Worm (Caenorhabditis elegans) whole organism, midembryonic: ENCODE measurements around the gene str-232.
A peak's percentile ranks its signal among the peaks of the same experiment; 100 is the strongest.
"Not testable (repeated sequence)": the region's sequence is repeated elsewhere in the genome, so short reads cannot be mapped to it uniquely, and the experiment has no call there.

ENCODE experiments used
- cog-1 ChIP-seq: sonication (generic microtip); optimal IDR thresholded peaks from 2 replicates; lab custom pipeline; 2016; ENCODE audit warnings: missing genetic modification characterization, missing compliant biosample characterization
- flt-1 ChIP-seq: fragments of 200-800 bp; sonication (Bioruptor generic); IDR thresholded peaks from 2 replicates; pipeline ENCODE4 v1.3.6; 2022; ENCODE audit warnings: missing genetic modification characterization, missing compliant biosample characterization
- klf-2 ChIP-seq: fragments of 200-800 bp; sonication (Bioruptor generic); conservative IDR thresholded peaks from 2 replicates; pipeline ENCODE4 v1.3.6; 2022; ENCODE audit warnings: missing genetic modification reagents, missing genetic modification characterization, missing compliant biosample characterization
- ref-1 ChIP-seq: fragments of 200-800 bp; sonication (Bioruptor generic); conservative IDR thresholded peaks from 2 replicates; pipeline ENCODE4 v1.3.6; 2022; ENCODE audit warnings: missing genetic modification reagents, missing genetic modification characterization, missing compliant biosample characterization

DNA sequence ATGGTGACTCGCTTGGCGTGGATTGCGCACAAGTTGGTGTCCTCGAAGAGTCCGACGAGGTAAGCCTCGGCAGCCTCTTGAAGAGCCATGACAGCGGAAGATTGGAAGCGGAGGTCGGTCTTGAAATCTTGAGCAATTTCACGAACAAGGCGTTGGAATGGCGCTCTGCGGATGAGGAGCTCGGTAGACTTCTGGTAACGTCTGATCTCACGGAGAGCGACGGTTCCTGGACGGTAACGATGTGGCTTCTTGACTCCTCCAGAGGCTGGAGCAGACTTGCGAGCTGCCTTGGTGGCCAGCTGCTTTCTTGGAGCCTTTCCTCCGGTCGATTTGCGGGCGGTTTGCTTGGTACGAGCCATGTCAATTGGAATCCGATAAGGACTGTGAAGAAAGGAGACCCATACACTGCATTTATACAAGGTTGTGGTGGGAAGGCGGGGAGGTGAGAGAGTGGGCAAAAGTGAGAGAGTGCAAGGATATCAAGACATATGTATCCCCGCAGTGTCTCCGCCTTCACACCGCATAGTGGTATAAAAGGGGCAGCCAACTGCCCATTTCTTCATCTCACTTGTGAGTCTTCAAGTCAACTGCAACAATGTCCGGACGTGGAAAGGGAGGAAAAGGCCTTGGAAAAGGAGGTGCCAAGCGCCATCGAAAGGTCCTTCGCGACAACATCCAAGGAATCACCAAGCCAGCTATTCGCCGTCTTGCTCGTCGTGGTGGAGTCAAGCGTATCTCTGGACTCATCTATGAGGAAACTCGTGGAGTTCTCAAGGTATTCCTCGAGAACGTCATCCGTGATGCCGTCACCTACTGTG is 26.6 kb upstream of the str-232 start, which contains the start of the genes his-2 and his-1:
- not testable (repeated sequence) for TF ChIP-seq cog-1; ref-1 (GFP tag; lab: Robert Waterston, UW)
- TF ChIP-seq klf-2 (GFP tag; lab: Robert Waterston, UW) (0 out of 2 replicates have a peak, but pooled peaks have one; percentile 3), flt-1 (GFP tag; lab: Robert Waterston, UW) (peak; percentile 81)
